Fruit fly (Drosophila melanogaster) whole organism, embryonic: ENCODE measurements around the gene CG45099.

Experiments
- CG1024 ChIP-seq: fragments of 200-800 bp; sonication (Bioruptor generic); IDR thresholded peaks from 2 replicates; pipeline ENCODE4 v1.3.6; 2022; ENCODE audit warnings: missing biosample characterization, missing genetic modification characterization
- CG11695 ChIP-seq: fragments of 200-800 bp; sonication (Bioruptor generic); IDR thresholded peaks from 3 replicates; pipeline ENCODE4 v1.3.6; 2022; ENCODE audit warnings: missing biosample characterization, missing genetic modification characterization
- CG12299 ChIP-seq: fragments of 200-800 bp; sonication (Bioruptor generic); optimal IDR thresholded peaks from 2 replicates; lab custom pipeline; 2018; ENCODE audit warnings: missing biosample characterization, mild to moderate bottlenecking, missing genetic modification characterization
- CG12769 ChIP-seq: fragments of 200-800 bp; sonication (Bioruptor generic); optimal IDR thresholded peaks from 2 replicates; lab custom pipeline; 2019; ENCODE audit warnings: missing biosample characterization, mild to moderate bottlenecking, missing genetic modification characterization, moderate library complexity
- CG13123 ChIP-seq: fragments of 200-800 bp; sonication (Bioruptor generic); optimal IDR thresholded peaks from 2 replicates; lab custom pipeline; 2016; ENCODE audit warnings: missing biosample characterization, missing genetic modification characterization
- CG30431 ChIP-seq: fragments of 200-800 bp; sonication (Bioruptor generic); optimal IDR thresholded peaks from 2 replicates; lab custom pipeline; 2017; ENCODE audit warnings: missing biosample characterization, missing genetic modification characterization
- CG3163 ChIP-seq: fragments of 200-800 bp; sonication (Bioruptor generic); optimal IDR thresholded peaks from 3 replicates; lab custom pipeline; 2016; ENCODE audit warnings: missing biosample characterization, missing genetic modification characterization
- CG3838 ChIP-seq: fragments of 200-800 bp; sonication (Bioruptor generic); optimal IDR thresholded peaks from 3 replicates; lab custom pipeline; 2016; ENCODE audit warnings: missing biosample characterization, missing genetic modification characterization
- CG4730 ChIP-seq: fragments of 200-800 bp; sonication (Bioruptor generic); IDR thresholded peaks from 2 replicates; pipeline ENCODE4 v1.3.6; 2022; ENCODE audit warnings: missing biosample characterization, missing genetic modification characterization
- CG4854 ChIP-seq: fragments of 200-800 bp; sonication (Bioruptor generic); optimal IDR thresholded peaks from 2 replicates; lab custom pipeline; 2016; ENCODE audit warnings: missing biosample characterization, missing genetic modification characterization, inconsistent platforms
- CG7839 ChIP-seq: fragments of 200-800 bp; sonication (Bioruptor generic); optimal IDR thresholded peaks from 3 replicates; lab custom pipeline; 2018; ENCODE audit warnings: missing biosample characterization, mild to moderate bottlenecking, missing genetic modification characterization, moderate library complexity
- CG7928 ChIP-seq: fragments of 200-800 bp; sonication (Bioruptor generic); optimal IDR thresholded peaks from 2 replicates; lab custom pipeline; 2017; ENCODE audit warnings: missing biosample characterization, mild to moderate bottlenecking, missing genetic modification characterization
- CG9876 ChIP-seq: fragments of 200-800 bp; sonication (Bioruptor generic); optimal IDR thresholded peaks from 2 replicates; lab custom pipeline; 2016; ENCODE audit warnings: missing biosample characterization, missing genetic modification characterization
- CG9932 ChIP-seq: fragments of 200-800 bp; sonication (Bioruptor generic); IDR thresholded peaks from 2 replicates; pipeline ENCODE4 v1.3.6; 2022; ENCODE audit warnings: missing biosample characterization, missing genetic modification characterization
- CHES-1-like ChIP-seq: fragments of 200-800 bp; sonication (Bioruptor generic); optimal IDR thresholded peaks from 2 replicates; lab custom pipeline; 2016; ENCODE audit warnings: missing biosample characterization, missing genetic modification characterization
- Dbx ChIP-seq: fragments of 200-800 bp; sonication (Bioruptor generic); IDR thresholded peaks from 3 replicates; pipeline ENCODE4 v1.3.6; 2022; ENCODE audit warnings: missing biosample characterization, missing genetic modification characterization
- Dip3 ChIP-seq: fragments of 200-800 bp; sonication (Bioruptor generic); optimal IDR thresholded peaks from 3 replicates; lab custom pipeline; 2016; ENCODE audit warnings: missing biosample characterization, missing genetic modification characterization
- Eip74EF ChIP-seq, 2 experiments: fragments of 200-800 bp in 1 of 2; fragments of >200 bp in 1 of 2; sonication (Bioruptor generic) in 1 of 2; optimal IDR thresholded peaks; 2 replicates each; lab custom pipeline; 2017 to 2019; ENCODE audit warnings: missing biosample characterization in 2 of 2, missing genetic modification characterization in 2 of 2, mild to moderate bottlenecking in 1 of 2, moderate library complexity in 1 of 2
- Ets97D ChIP-seq: fragments of 200-800 bp; sonication (Bioruptor generic); optimal IDR thresholded peaks from 3 replicates; lab custom pipeline; 2016; ENCODE audit warnings: missing biosample characterization, missing genetic modification characterization
- Hmx ChIP-seq: fragments of 200-800 bp; sonication (Bioruptor generic); optimal IDR thresholded peaks from 2 replicates; lab custom pipeline; 2016; ENCODE audit warnings: missing biosample characterization, missing genetic modification characterization
- Hr78 ChIP-seq, 2 experiments: fragments of 200-800 bp in 1 of 2; fragments of >200 bp in 1 of 2; sonication (Bioruptor generic) in 1 of 2; optimal IDR thresholded peaks; 2 replicates each; lab custom pipeline; 2017 to 2019; ENCODE audit warnings: missing biosample characterization in 2 of 2, missing genetic modification characterization in 2 of 2, mild to moderate bottlenecking in 1 of 2, moderate library complexity in 1 of 2
- Jarid2 ChIP-seq: fragments of 200-800 bp; sonication (Bioruptor generic); optimal IDR thresholded peaks from 3 replicates; lab custom pipeline; 2017; ENCODE audit warnings: mild to moderate bottlenecking, missing biosample characterization, missing genetic modification reagents, missing genetic modification characterization
- Lpt ChIP-seq: fragments of >200 bp; optimal IDR thresholded peaks from 2 replicates; lab custom pipeline; 2018; ENCODE audit warnings: missing biosample characterization, missing genetic modification characterization
- Max ChIP-seq: fragments of 200-800 bp; sonication (Bioruptor generic); optimal IDR thresholded peaks from 2 replicates; lab custom pipeline; 2016; ENCODE audit warnings: missing biosample characterization, mild to moderate bottlenecking, missing genetic modification characterization
- Med ChIP-seq: fragments of 200-800 bp; sonication (Bioruptor generic); peaks from one replicate; lab custom pipeline; 2016; ENCODE audit warnings: missing biosample characterization, missing genetic modification characterization, mild to moderate bottlenecking, inconsistent platforms, moderate library complexity
- Mrtf ChIP-seq: fragments of 200-800 bp; sonication (Bioruptor generic); IDR thresholded peaks from 3 replicates; pipeline ENCODE4 v1.3.6; 2022; ENCODE audit warnings: missing biosample characterization, missing genetic modification characterization
- Scr ChIP-seq: fragments of 200-800 bp; sonication (Bioruptor generic); IDR thresholded peaks from 2 replicates; pipeline ENCODE4 v1.3.6; 2022; ENCODE audit warnings: missing biosample characterization, missing genetic modification characterization; ENCODE audit not compliant: partially characterized antibody
- Side ChIP-seq: fragments of 200-800 bp; sonication (Bioruptor generic); optimal IDR thresholded peaks from 2 replicates; lab custom pipeline; 2016; ENCODE audit warnings: missing biosample characterization, missing genetic modification characterization
- Spps ChIP-seq: fragments of 200-800 bp; sonication (Bioruptor generic); optimal IDR thresholded peaks from 2 replicates; lab custom pipeline; 2018; ENCODE audit warnings: missing biosample characterization, mild to moderate bottlenecking, missing genetic modification characterization
- Tbp ChIP-seq: fragments of >200 bp; optimal IDR thresholded peaks from 2 replicates; lab custom pipeline; 2018; ENCODE audit warnings: missing biosample characterization, missing genetic modification characterization
- ara ChIP-seq: fragments of 200-800 bp; sonication (Bioruptor generic); IDR thresholded peaks from 2 replicates; pipeline ENCODE4 v1.3.6; 2022; ENCODE audit warnings: missing biosample characterization, missing genetic modification characterization
- bcd ChIP-seq: fragments of 200-800 bp; sonication (Bioruptor generic); optimal IDR thresholded peaks from 2 replicates; lab custom pipeline; 2017; ENCODE audit warnings: missing biosample characterization, mild to moderate bottlenecking, missing genetic modification characterization
- bowl ChIP-seq: fragments of 200-800 bp; sonication (Bioruptor generic); IDR thresholded peaks from 2 replicates; pipeline ENCODE4 v1.3.6; 2022; ENCODE audit warnings: missing biosample characterization, missing genetic modification characterization
- bsh ChIP-seq, 2 experiments: fragments of 200-800 bp; sonication (Bioruptor generic); optimal IDR thresholded peaks; 2 replicates each; lab custom pipeline; 2017 to 2018; ENCODE audit warnings: mild to moderate bottlenecking in 2 of 2, missing biosample characterization in 2 of 2, missing genetic modification characterization in 2 of 2, moderate library complexity in 1 of 2
- dm ChIP-seq: fragments of 200-800 bp; sonication (Bioruptor generic); optimal IDR thresholded peaks from 3 replicates; lab custom pipeline; 2016; ENCODE audit warnings: missing biosample characterization, missing genetic modification characterization
- dpn ChIP-seq, 2 experiments: fragments of 200-800 bp; sonication (Bioruptor generic); optimal IDR thresholded peaks; 3 replicates each; lab custom pipeline; 2016; ENCODE audit warnings: missing biosample characterization in 2 of 2, missing genetic modification characterization in 2 of 2
- gcm2 ChIP-seq: fragments of 200-800 bp; sonication (Bioruptor generic); optimal IDR thresholded peaks from 2 replicates; lab custom pipeline; 2016; ENCODE audit warnings: missing biosample characterization, missing genetic modification characterization
- gsb-n ChIP-seq: fragments of 200-800 bp; sonication (Bioruptor generic); optimal IDR thresholded peaks from 3 replicates; lab custom pipeline; 2018; ENCODE audit warnings: missing biosample characterization, mild to moderate bottlenecking, missing genetic modification characterization
- jigr1 ChIP-seq: fragments of 200-800 bp; sonication (Bioruptor generic); IDR thresholded peaks from 3 replicates; pipeline ENCODE4 v1.3.6; 2022; ENCODE audit warnings: missing biosample characterization, missing genetic modification characterization
- kah ChIP-seq: fragments of 200-800 bp; sonication (Bioruptor generic); optimal IDR thresholded peaks from 2 replicates; lab custom pipeline; 2018; ENCODE audit warnings: missing biosample characterization, mild to moderate bottlenecking, missing genetic modification characterization
- kay ChIP-seq: fragments of 200-800 bp; sonication (Bioruptor generic); optimal IDR thresholded peaks from 2 replicates; lab custom pipeline; 2016; ENCODE audit warnings: missing biosample characterization, missing genetic modification characterization
- maf-S ChIP-seq: fragments of 200-800 bp; sonication (Bioruptor generic); optimal IDR thresholded peaks from 2 replicates; lab custom pipeline; 2016; ENCODE audit warnings: missing biosample characterization, missing genetic modification characterization
- phol ChIP-seq: fragments of 200-800 bp; sonication (Bioruptor generic); optimal IDR thresholded peaks from 3 replicates; lab custom pipeline; 2018; ENCODE audit warnings: missing biosample characterization, mild to moderate bottlenecking, missing genetic modification characterization, moderate library complexity
- prd ChIP-seq, 3 experiments: fragments of >200 bp in 2 of 3; fragments of 200-800 bp in 1 of 3; sonication (Bioruptor generic) in 1 of 3; optimal IDR thresholded peaks in 2 of 3; IDR thresholded peaks in 1 of 3; 2 replicates in 2 of 3; 3 replicates in 1 of 3; pipeline versions ENCODE4 v1.3.6 to Lab custom; 2017 to 2022; ENCODE audit warnings: missing biosample characterization in 1 of 3, missing genetic modification characterization in 1 of 3
- ranshi ChIP-seq: fragments of 200-800 bp; sonication (Bioruptor generic); IDR thresholded peaks from 2 replicates; pipeline ENCODE4 v1.3.6; 2022; ENCODE audit warnings: missing biosample characterization, missing genetic modification characterization
- row ChIP-seq: fragments of 200-800 bp; sonication (Bioruptor generic); IDR thresholded peaks from 3 replicates; pipeline ENCODE4 v1.3.6; 2022; ENCODE audit warnings: missing biosample characterization, missing genetic modification characterization
- stc ChIP-seq: fragments of 200-800 bp; sonication (Bioruptor generic); IDR thresholded peaks from 2 replicates; pipeline ENCODE4 v1.3.6; 2022; ENCODE audit warnings: missing biosample characterization, missing genetic modification characterization
- tna ChIP-seq: fragments of 200-800 bp; sonication (Bioruptor generic); IDR thresholded peaks from 2 replicates; pipeline ENCODE4 v1.3.6; 2022; ENCODE audit warnings: missing biosample characterization, missing genetic modification characterization; ENCODE audit not compliant: partially characterized antibody
- zen ChIP-seq: fragments of 200-800 bp; sonication (Bioruptor generic); optimal IDR thresholded peaks from 3 replicates; lab custom pipeline; 2018; ENCODE audit warnings: missing biosample characterization, mild to moderate bottlenecking, missing genetic modification characterization, moderate library complexity
- zfh1 ChIP-seq: fragments of 200-800 bp; sonication (Bioruptor generic); IDR thresholded peaks from 3 replicates; pipeline ENCODE4 v1.3.6; 2022; ENCODE audit warnings: missing biosample characterization, missing genetic modification characterization

The CG45099 gene

DNA sequence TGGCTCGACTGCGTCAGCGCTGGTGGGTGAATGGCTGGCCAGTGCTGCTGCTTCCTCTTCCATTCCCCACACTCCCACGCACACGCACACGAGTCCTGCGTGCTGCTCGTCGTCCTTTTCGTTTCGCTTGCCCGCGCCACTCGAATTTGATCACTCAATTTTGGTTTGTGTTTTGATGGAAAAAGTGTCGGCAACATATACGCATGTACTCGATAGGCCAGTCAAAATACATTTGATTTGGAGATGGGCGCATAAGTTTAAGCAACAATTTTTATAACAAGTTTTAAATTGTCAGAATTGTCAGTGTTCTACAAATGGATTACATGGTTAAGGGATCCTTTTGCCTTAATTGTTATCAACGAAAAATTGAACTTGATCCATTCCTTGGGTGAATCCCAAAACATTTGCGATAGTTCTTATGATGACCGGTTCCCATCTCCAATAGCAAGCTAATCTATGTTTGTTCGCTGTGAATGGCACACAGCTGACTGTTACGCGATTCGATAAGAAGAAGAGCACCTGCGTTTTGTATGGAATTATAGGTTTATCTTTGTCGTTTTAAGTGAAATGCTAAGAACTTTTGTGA, 11.0 kb downstream of the CG45099 start, which contains the start of the genes Mitofilin and mRpL35 (continued):
- TF ChIP-seq row: peak; percentile 83
- no peak for TF ChIP-seq CG30431 (GFP tag; lab: Kevin White, UChicago)
- TF ChIP-seq Lpt (GFP tag; lab: Kevin White, UChicago): no peak
- TF ChIP-seq Tbp: no peak
- no peak for TF ChIP-seq Spps (tag; lab: Kevin White, UChicago)
- peak; percentile 46 for TF ChIP-seq Ets97D (GFP tag; lab: Kevin White, UChicago)
- peak; percentile 55 for TF ChIP-seq phol (tag; lab: Kevin White, UChicago)
- TF ChIP-seq Med: peak; percentile 76
- peak; percentile 62 for TF ChIP-seq Dip3 (GFP tag; lab: Kevin White, UChicago)
- TF ChIP-seq jigr1 (GFP tag; lab: Robert Waterston, UW): no peak
- peak; percentile 50 for TF ChIP-seq dm
- TF ChIP-seq Hmx (GFP tag; lab: Kevin White, UChicago): no peak
- TF ChIP-seq prd (optimal IDR thresholded peaks at IDR 0.05; lab: Kevin White, UChicago): no peak
- no peak for TF ChIP-seq prd (GFP tag; IDR thresholded peaks at IDR 0.05; lab: Robert Waterston, UW)
- peak; percentile 31 for TF ChIP-seq maf-S
- no peak for TF ChIP-seq CG12769 (tag; lab: Kevin White, UChicago)
- TF ChIP-seq dpn (GFP tag; optimal IDR thresholded peaks at IDR 0.05; lab: Kevin White, UChicago): peak; percentile 37 to 69
- TF ChIP-seq CG12299 (tag; lab: Kevin White, UChicago): no peak
- no peak for TF ChIP-seq CG1024
- TF ChIP-seq Max (GFP tag; lab: Kevin White, UChicago): peak; percentile 42
- no peak for TF ChIP-seq CG11695
- no peak for TF ChIP-seq CG4730 (GFP tag; lab: Robert Waterston, UW)
- TF ChIP-seq Hr78 (GFP tag; optimal IDR thresholded peaks at IDR 0.05; lab: Kevin White, UChicago): no peak
- peak; percentile 61 for TF ChIP-seq CG9932 (GFP tag; lab: Robert Waterston, UW)
- no peak for TF ChIP-seq CG7928 (GFP tag; lab: Kevin White, UChicago)
- no peak for TF ChIP-seq gsb-n (tag; lab: Kevin White, UChicago)
- TF ChIP-seq bcd (GFP tag; lab: Kevin White, UChicago): peak; percentile 69
- peak; percentile 78 for TF ChIP-seq CHES-1-like (GFP tag; lab: Kevin White, UChicago)
- peak; percentile 1 for TF ChIP-seq CG13123 (GFP tag; lab: Kevin White, UChicago)
- TF ChIP-seq stc: no peak
- TF ChIP-seq CG3163 (GFP tag; lab: Kevin White, UChicago): peak; percentile 10
- peak; percentile 71 for TF ChIP-seq Scr
- TF ChIP-seq kah (GFP tag; lab: Kevin White, UChicago): no peak
- peak; percentile 15 for TF ChIP-seq CG7839 (tag; lab: Kevin White, UChicago)
- TF ChIP-seq Dbx (GFP tag; lab: Robert Waterston, UW): no peak
- TF ChIP-seq Mrtf (GFP tag; lab: Robert Waterston, UW): no peak
- TF ChIP-seq gcm2 (GFP tag; lab: Kevin White, UChicago): no peak
- peak; percentile 16 for TF ChIP-seq zen (tag; lab: Kevin White, UChicago)
- TF ChIP-seq CG3838 (GFP tag; lab: Kevin White, UChicago): no peak
- no peak for TF ChIP-seq bsh (GFP tag; optimal IDR thresholded peaks at IDR 0.05; lab: Kevin White, UChicago)
- TF ChIP-seq ara: no peak
- TF ChIP-seq kay (GFP tag; lab: Kevin White, UChicago): peak; percentile 19
- TF ChIP-seq zfh1 (GFP tag; lab: Robert Waterston, UW): no peak
- no peak for TF ChIP-seq bowl (GFP tag; lab: Robert Waterston, UW)
- TF ChIP-seq CG9876 (GFP tag; lab: Kevin White, UChicago): peak; percentile 43
- peak; percentile 32 for TF ChIP-seq Side (GFP tag; lab: Kevin White, UChicago)
- TF ChIP-seq ranshi (GFP tag; lab: Robert Waterston, UW): no peak
- no peak for TF ChIP-seq Eip74EF (GFP tag; optimal IDR thresholded peaks at IDR 0.05; lab: Kevin White, UChicago)
- no peak for TF ChIP-seq Jarid2 (GFP tag; lab: Kevin White, UChicago)
- TF ChIP-seq CG4854 (GFP tag; lab: Kevin White, UChicago): no peak
- TF ChIP-seq tna (GFP tag; lab: Robert Waterston, UW): no peak
